Worm (Caenorhabditis elegans): ENCODE results near the gene clec-86.
A peak's percentile ranks its signal among the peaks of the same experiment; 100 is the strongest.

Gene clec-86

DNA sequence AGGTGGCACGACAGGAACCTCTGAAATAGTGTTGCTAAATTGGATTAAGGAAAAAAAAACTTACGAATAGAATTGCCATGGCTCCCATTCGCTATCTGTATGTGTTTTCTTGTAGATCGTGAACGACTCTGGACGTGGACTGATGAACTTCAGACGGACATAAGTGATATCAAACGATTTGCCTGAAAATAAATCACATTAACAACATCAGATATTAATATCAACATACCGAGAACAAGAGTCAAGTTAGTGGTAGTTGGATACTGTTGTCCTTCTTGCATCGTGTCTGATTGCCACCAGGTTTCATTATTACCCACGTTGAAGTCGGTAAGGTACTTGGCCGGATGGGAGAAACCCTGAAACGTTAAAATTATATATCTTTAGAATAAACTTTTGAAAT, 10.0 kb downstream of the clec-86 start:
- TF ChIP-seq fkh-10 (GFP tag; optimal IDR thresholded peaks at IDR 0.05) (no peak), sea-2 (GFP tag; optimal IDR thresholded peaks at IDR 0.05) (no peak), ztf-11 (tag; optimal IDR thresholded peaks at IDR 0.05) (no peak), mml-1 (tag; optimal IDR thresholded peaks at IDR 0.05) (no peak), ama-1 (optimal IDR thresholded peaks at IDR 0.05) (no peak), lsy-12 (tag; optimal IDR thresholded peaks at IDR 0.05) (no peak), ceh-82 (tag; optimal IDR thresholded peaks at IDR 0.05) (no peak), eor-1 (tag; optimal IDR thresholded peaks at IDR 0.05) (no peak), elt-3 (tag; optimal IDR thresholded peaks at IDR 0.05) (no peak), nhr-76 (tag; optimal IDR thresholded peaks at IDR 0.05) (no peak), nhr-67 (tag; optimal IDR thresholded peaks at IDR 0.05) (no peak), nhr-12 (tag; optimal IDR thresholded peaks at IDR 0.05) (no peak), nhr-28 (tag; optimal IDR thresholded peaks at IDR 0.05) (no peak), skn-1 (tag; optimal IDR thresholded peaks at IDR 0.05) (no peak), nhr-11 (tag; optimal IDR thresholded peaks at IDR 0.05) (no peak), elt-1 (tag; optimal IDR thresholded peaks at IDR 0.05) (no peak), pha-4 (tag; optimal IDR thresholded peaks at IDR 0.05) (no peak), pqm-1 (tag; optimal IDR thresholded peaks at IDR 0.05) (no peak)

ce11 chrX:7151189-7151857, 11.6 kb downstream of the clec-86 start, which contains the start of gene lam-2:
Gene lam-2 (minus strand): TSS chrX:7151239.
- TF ChIP-seq pha-4 (tag; optimal IDR thresholded peaks at IDR 0.05) (peak; percentile 8), R02D3.7 (tag; optimal IDR thresholded peaks at IDR 0.05) (no peak)

ce11 chrX:7151976-7152528, 12.4 kb downstream of the clec-86 start:
- no peak for TF ChIP-seq nhr-237 (tag; optimal IDR thresholded peaks at IDR 0.05)
- TF ChIP-seq fkh-10 (GFP tag; optimal IDR thresholded peaks at IDR 0.05) = no peak
- no peak for TF ChIP-seq mml-1 (tag; optimal IDR thresholded peaks at IDR 0.05)
- no peak for TF ChIP-seq tbx-2 (tag; optimal IDR thresholded peaks at IDR 0.05)
- no peak for TF ChIP-seq aly-2 (tag; optimal IDR thresholded peaks at IDR 0.05)
- TF ChIP-seq lin-39 (tag; optimal IDR thresholded peaks at IDR 0.05) = no peak
- no peak for TF ChIP-seq sea-2 (GFP tag; optimal IDR thresholded peaks at IDR 0.05)
- TF ChIP-seq skn-1 (tag; optimal IDR thresholded peaks at IDR 0.05) = no peak
- no peak for TF ChIP-seq ceh-9 (tag; optimal IDR thresholded peaks at IDR 0.05)
- no peak for TF ChIP-seq nhr-77 (tag; optimal IDR thresholded peaks at IDR 0.05)
- no peak for TF ChIP-seq elt-3 (tag; optimal IDR thresholded peaks at IDR 0.05)
- TF ChIP-seq ZK546.5 (tag; optimal IDR thresholded peaks at IDR 0.05) = no peak
- no peak for TF ChIP-seq nhr-12 (tag; optimal IDR thresholded peaks at IDR 0.05)
- no peak for TF ChIP-seq fos-1 (tag; optimal IDR thresholded peaks at IDR 0.05)
- no peak for TF ChIP-seq egl-5 (tag; optimal IDR thresholded peaks at IDR 0.05)
- no peak for TF ChIP-seq ama-1 (optimal IDR thresholded peaks at IDR 0.05)
- no peak for TF ChIP-seq lsy-12 (tag; optimal IDR thresholded peaks at IDR 0.05)

- TF ChIP-seq nhr-23 (tag; optimal IDR thresholded peaks at IDR 0.05) (no peak), pqm-1 (tag; optimal IDR thresholded peaks at IDR 0.05) (no peak), aly-2 (tag; optimal IDR thresholded peaks at IDR 0.05) (no peak), egl-5 (tag; optimal IDR thresholded peaks at IDR 0.05) (peak; percentile 25), fos-1 (tag; optimal IDR thresholded peaks at IDR 0.05) (no peak)
Observed at ce11 chrX:7153460-7153859, 13.8 kb downstream of the clec-86 start.

DNA sequence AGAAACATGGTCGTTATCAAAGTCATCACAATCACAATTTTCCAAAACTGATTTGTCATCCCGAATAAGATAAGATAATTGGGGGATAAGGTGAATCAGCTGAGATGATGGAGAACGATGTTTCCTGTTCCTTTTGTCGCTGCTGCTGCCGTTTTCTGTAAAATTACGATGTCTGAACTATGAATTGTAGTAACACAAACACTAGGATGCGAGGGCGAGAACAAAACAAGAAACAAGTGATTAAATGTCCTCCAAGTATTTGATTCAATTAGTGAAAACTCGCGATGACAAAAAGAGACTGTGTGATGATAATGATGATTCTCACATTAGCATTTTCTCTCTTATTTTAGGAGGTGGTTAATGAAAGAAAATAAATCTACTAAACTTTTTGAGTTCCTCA, 16.2 kb downstream of the clec-86 start, which contains the start of gene C54D1.7:
C54D1.7 (minus strand) TSS at position 157 of the 400 bp plus-strand sequence.
- TF ChIP-seq elt-3 (tag; optimal IDR thresholded peaks at IDR 0.05) = peak in 2 of 3 experiments; percentile 47 to 57
- no peak for TF ChIP-seq ztf-4 (tag; optimal IDR thresholded peaks at IDR 0.05)

ce11 chrX:7157483-7157882, 17.8 kb downstream of the clec-86 start:
- TF ChIP-seq nhr-23 (tag; optimal IDR thresholded peaks at IDR 0.05) (peak; percentile 46), unc-39 (tag; optimal IDR thresholded peaks at IDR 0.05) (no peak)
